Fruit fly (Drosophila melanogaster): ENCODE measurements around the gene RpS3A.

RpS3A gene

DNA sequence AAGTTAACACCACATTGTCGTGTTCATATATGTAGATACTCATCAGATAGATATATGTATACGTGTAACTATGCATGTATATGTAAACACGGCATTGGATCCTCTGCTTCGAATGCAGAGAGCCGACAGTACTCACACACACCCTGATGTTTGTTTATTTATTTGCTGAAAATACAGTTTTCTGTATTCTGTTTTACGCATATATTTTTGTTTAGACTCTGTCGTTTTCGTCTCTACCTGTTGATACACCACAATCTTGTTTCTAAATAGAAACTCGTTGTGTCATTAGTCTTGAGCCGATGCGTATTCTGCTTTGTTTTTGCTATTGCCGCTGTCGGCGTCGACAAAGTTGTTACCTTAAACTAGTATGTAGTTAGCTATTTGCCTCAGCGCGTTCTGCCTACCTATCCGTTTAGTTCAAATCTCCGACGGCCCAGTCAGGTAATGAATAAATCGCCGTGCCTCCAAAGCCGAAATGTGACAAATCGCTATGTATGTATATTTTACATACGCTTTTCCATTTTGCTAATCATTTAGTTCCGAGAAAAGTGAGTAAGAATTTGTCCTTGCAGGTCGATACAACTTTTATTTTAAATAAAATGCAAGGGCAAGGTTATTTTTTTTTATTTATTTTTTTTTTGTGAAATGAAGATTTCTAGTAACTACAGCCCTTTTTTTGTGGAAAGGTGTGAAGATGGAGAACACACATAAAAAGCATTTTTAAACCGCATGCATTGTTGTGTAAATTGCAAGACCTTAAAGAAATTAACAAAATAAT lies 3.3 kb upstream of the RpS3A start (continued):
- TF ChIP-seq Trl (optimal IDR thresholded peaks at IDR 0.05): peak in 1 of 2 experiments; percentile 5
- no peak for TF ChIP-seq Trl (GFP tag; optimal IDR thresholded peaks at IDR 0.05)
- TF ChIP-seq CG13296 (GFP tag; optimal IDR thresholded peaks at IDR 0.05): peak; percentile 42
- TF ChIP-seq CG17568 (GFP tag; optimal IDR thresholded peaks at IDR 0.05): peak; percentile 36
- peak; percentile 70 for TF ChIP-seq CG13894 (tag; optimal IDR thresholded peaks at IDR 0.05)
- peak; percentile 58 for TF ChIP-seq zen (tag; optimal IDR thresholded peaks at IDR 0.05)
- TF ChIP-seq otp (GFP tag; IDR thresholded peaks at IDR 0.05): no peak
- peak; percentile 13 for TF ChIP-seq pfk (GFP tag; optimal IDR thresholded peaks at IDR 0.05)
- TF ChIP-seq Kr (GFP tag; optimal IDR thresholded peaks at IDR 0.05): no peak
- peak; percentile 46; the same call in 1 of the 2 replicates for TF ChIP-seq Adf1 (GFP tag; IDR thresholded peaks at IDR 0.05)
- no peak for TF ChIP-seq CG8290 (GFP tag; optimal IDR thresholded peaks at IDR 0.05)
- TF ChIP-seq CG8290 (tag; optimal IDR thresholded peaks at IDR 0.05): peak in 1 of 2 experiments; percentile 41
- no peak for TF ChIP-seq MBD-R2 (GFP tag; IDR thresholded peaks at IDR 0.05)
- peak; percentile 39 for TF ChIP-seq YL-1 (GFP tag; optimal IDR thresholded peaks at IDR 0.05)
- TF ChIP-seq ash1 (GFP tag; optimal IDR thresholded peaks at IDR 0.05): peak; percentile 71
- peak in 1 of 2 experiments; percentile 57 for TF ChIP-seq eve (GFP tag; optimal IDR thresholded peaks at IDR 0.05)
- peak; percentile 38 for TF ChIP-seq psq (GFP tag; optimal IDR thresholded peaks at IDR 0.05)
- TF ChIP-seq Med (GFP tag): peak; percentile 39
- peak; percentile 76 for TF ChIP-seq kni (GFP tag; optimal IDR thresholded peaks at IDR 0.05)
- TF ChIP-seq HLH3B (GFP tag; IDR thresholded peaks at IDR 0.05): no peak

- TF ChIP-seq btn (GFP tag; optimal IDR thresholded peaks at IDR 0.05) (no peak), nerfin-2 (GFP tag; IDR thresholded peaks at IDR 0.05; ENCODE audit: partially characterized antibody) (peak; percentile 95; the same call in 1 of the 2 replicates), so (GFP tag; IDR thresholded peaks at IDR 0.05) (no peak), amos (GFP tag; IDR thresholded peaks at IDR 0.05; ENCODE audit: partially characterized antibody) (peak; percentile 86; the same call in 1 of the 2 replicates), sna (GFP tag; IDR thresholded peaks at IDR 0.05; ENCODE audit: partially characterized antibody) (peak; percentile 92), ash1 (GFP tag; optimal IDR thresholded peaks at IDR 0.05) (peak; percentile 20), CG16863 (GFP tag; optimal IDR thresholded peaks at IDR 0.05) (no peak), CG34224 (GFP tag; IDR thresholded peaks at IDR 0.05; ENCODE audit: partially characterized antibody) (peak; percentile 94), CG3726 (GFP tag; IDR thresholded peaks at IDR 0.05) (no peak), jumu (GFP tag; optimal IDR thresholded peaks at IDR 0.05) (no peak), dmrt11E (tag; optimal IDR thresholded peaks at IDR 0.05) (no peak), kni (GFP tag; optimal IDR thresholded peaks at IDR 0.05) (no peak), CG7987 (GFP tag; optimal IDR thresholded peaks at IDR 0.05) (no peak), CG10209 (GFP tag; optimal IDR thresholded peaks at IDR 0.05) (no peak), Mrtf (GFP tag; IDR thresholded peaks at IDR 0.05) (no peak), HLHmδ (GFP tag; optimal IDR thresholded peaks at IDR 0.05) (no peak), CG15479 (GFP tag; optimal IDR thresholded peaks at IDR 0.05) (no peak), CG17359 (tag; optimal IDR thresholded peaks at IDR 0.05) (no peak), usp (GFP tag; optimal IDR thresholded peaks at IDR 0.05) (no peak), sob (GFP tag; IDR thresholded peaks at IDR 0.05) (no peak), CG14710 (tag; optimal IDR thresholded peaks at IDR 0.05) (peak; percentile 46), CG13894 (tag; optimal IDR thresholded peaks at IDR 0.05) (no peak), jigr1 (GFP tag; IDR thresholded peaks at IDR 0.05) (no peak), schlank (tag; optimal IDR thresholded peaks at IDR 0.05) (no peak), ATbp (GFP tag; optimal IDR thresholded peaks at IDR 0.05) (no peak), sens (GFP tag) (peak; percentile 75), cas (GFP tag; IDR thresholded peaks at IDR 0.05) (no peak), pros (GFP tag; optimal IDR thresholded peaks at IDR 0.05) (peak; percentile 28), CG3407 (GFP tag; optimal IDR thresholded peaks at IDR 0.05) (no peak), wor (GFP tag; IDR thresholded peaks at IDR 0.05) (no peak), Drgx (GFP tag; IDR thresholded peaks at IDR 0.05) (no peak)
These were observed 2.1 kb upstream of the RpS3A start, which contains the start of gene pan for dm6 chr4:68949-69742. Gene pan, plus strand, starts transcription at chr4:69326.

All from whole organism, embryonic.